Worm (Caenorhabditis elegans) whole organism, late embryonic: Measurements from ENCODE around the gene bgnt-1.1.

Experiments used
- C08G9.2 ChIP-seq: sonication (generic microtip); optimal IDR thresholded peaks from 2 replicates; lab custom pipeline; 2016; ENCODE audit warnings: mild to moderate bottlenecking, missing genetic modification characterization, moderate library complexity, missing compliant biosample characterization
- C38D4.7 ChIP-seq: fragments of 200-800 bp; sonication (Bioruptor generic); optimal IDR thresholded peaks from 2 replicates; lab custom pipeline; 2018; ENCODE audit warnings: mild to moderate bottlenecking, missing genetic modification characterization, moderate library complexity, missing compliant biosample characterization
- K09A11.1 ChIP-seq: sonication (generic microtip); optimal IDR thresholded peaks from 2 replicates; lab custom pipeline; 2017; ENCODE audit warnings: antibody characterized with exemption, mild to moderate bottlenecking, missing genetic modification characterization, missing compliant biosample characterization; ENCODE audit not compliant: insufficient read depth
- T23F11.4 ChIP-seq: fragments of 200-800 bp; sonication (Bioruptor generic); optimal IDR thresholded peaks from 2 replicates; lab custom pipeline; 2018; ENCODE audit warnings: mild to moderate bottlenecking, missing genetic modification characterization, missing compliant biosample characterization
- ama-1 ChIP-seq: fragments of 150-350 bp; optimal IDR thresholded peaks from 2 replicates; lab custom pipeline; 2014
- ceh-14 ChIP-seq: sonication (generic microtip); optimal IDR thresholded peaks from 2 replicates; lab custom pipeline; 2016; ENCODE audit warnings: missing genotype, missing genetic modification characterization, missing compliant biosample characterization
- ceh-18 ChIP-seq: sonication (generic microtip); optimal IDR thresholded peaks from 2 replicates; lab custom pipeline; 2016; ENCODE audit warnings: missing genetic modification characterization, missing compliant biosample characterization
- ceh-19 ChIP-seq: fragments of 200-800 bp; sonication (Bioruptor generic); optimal IDR thresholded peaks from 2 replicates; lab custom pipeline; 2018; ENCODE audit warnings: mild to moderate bottlenecking, missing genetic modification characterization, missing compliant biosample characterization
- ceh-22 ChIP-seq: sonication (generic microtip); optimal IDR thresholded peaks from 2 replicates; lab custom pipeline; 2017; ENCODE audit warnings: missing biosample characterization, missing genetic modification characterization
- ceh-24 ChIP-seq: sonication (generic microtip); optimal IDR thresholded peaks from 2 replicates; lab custom pipeline; 2016; ENCODE audit warnings: mild to moderate bottlenecking, missing genetic modification characterization, missing compliant biosample characterization
- ceh-30 ChIP-seq: fragments of 150-350 bp; optimal IDR thresholded peaks from 2 replicates; lab custom pipeline; 2014; ENCODE audit warnings: missing biosample characterization, missing genetic modification characterization
- ceh-31 ChIP-seq: sonication (generic microtip); optimal IDR thresholded peaks from 2 replicates; lab custom pipeline; 2016; ENCODE audit warnings: missing genetic modification characterization, missing compliant biosample characterization
- ceh-34 ChIP-seq: sonication (generic microtip); optimal IDR thresholded peaks from 2 replicates; lab custom pipeline; 2016; ENCODE audit warnings: mild to moderate bottlenecking, missing genetic modification characterization, missing compliant biosample characterization
- che-1 ChIP-seq: sonication (generic microtip); optimal IDR thresholded peaks from 2 replicates; lab custom pipeline; 2016; ENCODE audit warnings: mild to moderate bottlenecking, missing genetic modification characterization, missing compliant biosample characterization
- dmd-4 ChIP-seq: sonication (generic microtip); optimal IDR thresholded peaks from 2 replicates; lab custom pipeline; 2016; ENCODE audit warnings: borderline replicate concordance, missing genetic modification characterization, missing compliant biosample characterization
- elt-2 ChIP-seq: sonication (generic microtip); optimal IDR thresholded peaks from 2 replicates; lab custom pipeline; 2016; ENCODE audit warnings: missing genetic modification reagents, missing genetic modification characterization, missing compliant biosample characterization
- ets-4 ChIP-seq: sonication (generic microtip); optimal IDR thresholded peaks from 2 replicates; lab custom pipeline; 2016; ENCODE audit warnings: missing genetic modification characterization, missing compliant biosample characterization
- fax-1 ChIP-seq: sonication (generic microtip); optimal IDR thresholded peaks from 2 replicates; lab custom pipeline; 2016; ENCODE audit warnings: missing genotype, missing genetic modification characterization, missing compliant biosample characterization
- fkh-10 ChIP-seq: fragments of 150-350 bp; optimal IDR thresholded peaks from 2 replicates; lab custom pipeline; 2014; ENCODE audit warnings: missing biosample characterization, missing genetic modification reagents, missing genetic modification characterization
- gmeb-2 ChIP-seq: sonication (generic microtip); optimal IDR thresholded peaks from 2 replicates; lab custom pipeline; 2016; ENCODE audit warnings: missing genetic modification characterization, inconsistent platforms, missing compliant biosample characterization
- hlh-30 ChIP-seq: sonication (generic microtip); optimal IDR thresholded peaks from 2 replicates; lab custom pipeline; 2017; ENCODE audit warnings: antibody characterized with exemption, missing genetic modification characterization, missing compliant biosample characterization; ENCODE audit not compliant: insufficient read depth
- hlh-6 ChIP-seq: sonication (generic microtip); optimal IDR thresholded peaks from 2 replicates; lab custom pipeline; 2016; ENCODE audit warnings: missing genotype, missing genetic modification characterization, missing compliant biosample characterization
- hlh-8 ChIP-seq: sonication (generic microtip); optimal IDR thresholded peaks from 2 replicates; lab custom pipeline; 2016; ENCODE audit warnings: missing genotype, missing genetic modification characterization, missing compliant biosample characterization
- lin-11 ChIP-seq: fragments of 200-800 bp; sonication (Bioruptor generic); optimal IDR thresholded peaks from 2 replicates; lab custom pipeline; 2018; ENCODE audit warnings: mild to moderate bottlenecking, missing genetic modification characterization, missing compliant biosample characterization
- madf-2 ChIP-seq: sonication (generic microtip); optimal IDR thresholded peaks from 2 replicates; lab custom pipeline; 2017; ENCODE audit warnings: missing genetic modification characterization, missing compliant biosample characterization
- nhr-11 ChIP-seq: fragments of 150-350 bp; optimal IDR thresholded peaks from 2 replicates; lab custom pipeline; 2014; ENCODE audit warnings: missing biosample characterization, missing genetic modification characterization
- nhr-232 ChIP-seq: sonication (generic microtip); optimal IDR thresholded peaks from 2 replicates; lab custom pipeline; 2016; ENCODE audit warnings: missing genetic modification characterization, missing compliant biosample characterization
- npax-4 ChIP-seq: sonication (generic microtip); optimal IDR thresholded peaks from 2 replicates; lab custom pipeline; 2016; ENCODE audit warnings: missing genetic modification characterization, missing compliant biosample characterization
- odd-2 ChIP-seq: sonication (generic microtip); optimal IDR thresholded peaks from 2 replicates; lab custom pipeline; 2017; ENCODE audit warnings: antibody characterized with exemption, mild to moderate bottlenecking, missing genetic modification characterization, missing compliant biosample characterization
- pag-3 ChIP-seq: sonication (generic microtip); optimal IDR thresholded peaks from 2 replicates; lab custom pipeline; 2016; ENCODE audit warnings: missing compliant biosample characterization, missing genetic modification characterization, borderline replicate concordance
- pax-1 ChIP-seq: fragments of 150-350 bp; optimal IDR thresholded peaks from 2 replicates; lab custom pipeline; 2014; ENCODE audit warnings: missing biosample characterization, missing genetic modification characterization
- pqm-1 ChIP-seq: sonication (generic microtip); optimal IDR thresholded peaks from 2 replicates; lab custom pipeline; 2016; ENCODE audit warnings: missing genetic modification characterization, missing compliant biosample characterization
- pros-1 ChIP-seq: fragments of 150-350 bp; optimal IDR thresholded peaks from 2 replicates; lab custom pipeline; 2014; ENCODE audit warnings: missing biosample characterization, missing genetic modification reagents, missing genetic modification characterization
- ref-2 ChIP-seq: sonication (generic microtip); optimal IDR thresholded peaks from 2 replicates; lab custom pipeline; 2016; ENCODE audit warnings: missing genetic modification characterization, missing compliant biosample characterization
- rnt-1 ChIP-seq: sonication (generic microtip); optimal IDR thresholded peaks from 2 replicates; lab custom pipeline; 2016; ENCODE audit warnings: missing genetic modification characterization, missing compliant biosample characterization
- sdc-2 ChIP-seq: sonication (generic microtip); optimal IDR thresholded peaks from 2 replicates; lab custom pipeline; 2016; ENCODE audit warnings: missing genotype, missing genetic modification characterization, missing compliant biosample characterization
- sox-4 ChIP-seq: sonication (generic microtip); optimal IDR thresholded peaks from 2 replicates; lab custom pipeline; 2017; ENCODE audit warnings: mild to moderate bottlenecking, missing genetic modification characterization, inconsistent platforms, missing compliant biosample characterization
- unc-42 ChIP-seq: sonication (generic microtip); optimal IDR thresholded peaks from 2 replicates; lab custom pipeline; 2016; ENCODE audit warnings: missing genotype, missing genetic modification characterization, missing compliant biosample characterization
- unc-55 ChIP-seq: sonication (generic microtip); optimal IDR thresholded peaks from 2 replicates; lab custom pipeline; 2017; ENCODE audit warnings: missing biosample characterization, missing genetic modification reagents, missing genetic modification characterization
- unc-86 ChIP-seq: sonication (generic microtip); optimal IDR thresholded peaks from 2 replicates; lab custom pipeline; 2016; ENCODE audit warnings: missing genetic modification characterization, missing compliant biosample characterization

bgnt-1.1 gene

ce11 chrIV:10503750-10504232, 31.2 kb downstream of the bgnt-1.1 start (continued):
- no peak for TF ChIP-seq pax-1 (tag; lab: Kevin White, UChicago)
- no peak for TF ChIP-seq ceh-22 (tag; lab: Kevin White, UChicago)

- TF ChIP-seq ceh-31 (peak; percentile 39), gmeb-2 (tag; lab: Kevin White, UChicago) (no peak), unc-42 (tag; lab: Kevin White, UChicago) (peak; percentile 38), ceh-14 (tag; lab: Kevin White, UChicago) (peak; percentile 69), lin-11 (no peak), C38D4.7 (GFP tag; lab: Kevin White, UChicago) (no peak), ama-1 (lab: Kevin White, UChicago) (no peak), fax-1 (tag; lab: Kevin White, UChicago) (peak; percentile 42), ceh-19 (GFP tag; lab: Kevin White, UChicago) (no peak), ceh-34 (tag; lab: Kevin White, UChicago) (no peak)
- TF ChIP-seq, all 69 proteins: peak for 4
Measured at ce11 chrIV:10505016-10505415, 32.4 kb downstream of the bgnt-1.1 start.

ce11 chrIV:10506016-10506415, 33.4 kb downstream of the bgnt-1.1 start:
- TF ChIP-seq elt-2 (peak; percentile 59), ceh-18 (no peak), unc-42 (tag; lab: Kevin White, UChicago) (peak; percentile 9)

- TF ChIP-seq unc-42 (tag; lab: Kevin White, UChicago) (peak; percentile 93), nhr-11 (no peak)
- TF ChIP-seq, all 69 proteins: peak for 1
Measured at ce11 chrIV:10507586-10507985, 35.0 kb downstream of the bgnt-1.1 start.

ce11 chrIV:10511432-10511831, 38.9 kb downstream of the bgnt-1.1 start:
- TF ChIP-seq ceh-31: no peak
- TF ChIP-seq K09A11.1 (tag; lab: Kevin White, UChicago): no peak
- TF ChIP-seq pag-3 (tag; lab: Kevin White, UChicago): no peak
- no peak for TF ChIP-seq odd-2
- TF ChIP-seq madf-2: no peak
- no peak for TF ChIP-seq unc-86 (tag; lab: Kevin White, UChicago)
- no peak for TF ChIP-seq pax-1 (tag; lab: Kevin White, UChicago)
- no peak for TF ChIP-seq T23F11.4

- TF ChIP-seq fkh-10 (no peak), unc-55 (GFP tag; lab: Kevin White, UChicago) (peak; percentile 52), pqm-1 (tag; lab: Kevin White, UChicago) (no peak), sdc-2 (tag; lab: Kevin White, UChicago) (no peak), ceh-24 (tag; lab: Kevin White, UChicago) (no peak), ref-2 (tag; lab: Kevin White, UChicago) (no peak), ceh-30 (tag; lab: Kevin White, UChicago) (no peak), madf-2 (no peak), ama-1 (lab: Kevin White, UChicago) (no peak), T23F11.4 (no peak), pros-1 (tag; lab: Kevin White, UChicago) (no peak), nhr-11 (no peak), hlh-6 (tag; lab: Kevin White, UChicago) (no peak), ceh-22 (tag; lab: Kevin White, UChicago) (no peak), che-1 (tag; lab: Kevin White, UChicago) (no peak), ceh-14 (tag; lab: Kevin White, UChicago) (no peak), dmd-4 (tag; lab: Kevin White, UChicago) (no peak), nhr-232 (no peak), hlh-8 (tag; lab: Kevin White, UChicago) (peak; percentile 73), odd-2 (no peak), K09A11.1 (tag; lab: Kevin White, UChicago) (no peak), fax-1 (tag; lab: Kevin White, UChicago) (no peak), C08G9.2 (tag; lab: Kevin White, UChicago) (no peak), sox-4 (tag; lab: Kevin White, UChicago) (no peak), rnt-1 (tag; lab: Kevin White, UChicago) (peak; percentile 25), C38D4.7 (GFP tag; lab: Kevin White, UChicago) (no peak), hlh-30 (tag; lab: Kevin White, UChicago) (peak; percentile 32), unc-86 (tag; lab: Kevin White, UChicago) (no peak), ceh-18 (peak; percentile 9), ets-4 (tag; lab: Kevin White, UChicago) (no peak), npax-4 (no peak)
Measured at ce11 chrIV:10512752-10513151, 40.2 kb downstream of the bgnt-1.1 start.
